Fruit fly (Drosophila melanogaster) whole organism: ENCODE results near the gene CG1324.

Experiments used
- CG8478 ChIP-seq: fragments of >200 bp; optimal IDR thresholded peaks from 2 replicates; lab custom pipeline; 2018; ENCODE audit warnings: inconsistent platforms
- pan ChIP-seq: fragments of >200 bp; optimal IDR thresholded peaks from 2 replicates; lab custom pipeline; 2017
- psq ChIP-seq: fragments of >200 bp; optimal IDR thresholded peaks from 2 replicates; lab custom pipeline; 2017
- usp ChIP-seq: fragments of >200 bp; optimal IDR thresholded peaks from 2 replicates; lab custom pipeline; 2017; ENCODE audit warnings: missing biosample characterization, missing genetic modification characterization, mixed read lengths

DNA sequence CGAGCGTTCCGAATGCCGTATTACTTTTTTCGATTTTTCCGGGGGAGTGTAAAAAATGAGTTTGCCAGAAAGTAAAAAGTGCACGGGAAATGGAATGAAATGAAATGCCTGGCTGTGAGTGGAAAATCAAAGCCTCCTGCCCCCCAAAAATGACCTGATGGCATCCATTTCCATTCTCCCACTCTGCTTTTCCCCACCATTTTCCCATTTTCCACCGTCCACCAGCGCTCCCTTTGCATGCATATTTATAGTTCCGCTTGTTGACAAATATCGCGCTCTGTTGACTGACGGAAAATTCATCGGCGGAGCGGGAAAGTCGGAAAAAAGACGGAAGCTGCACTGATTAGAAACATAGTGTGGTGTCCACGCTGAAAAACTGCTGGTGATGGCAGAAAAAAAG lies 10.1 kb upstream of the CG1324 start, which contains the start of gene CG15452:
- no peak for TF ChIP-seq CG8478 (lab: Kevin White, UChicago)
- TF ChIP-seq usp (GFP tag; lab: Kevin White, UChicago): no peak
- no peak for TF ChIP-seq psq (lab: Kevin White, UChicago)
- no peak for TF ChIP-seq pan
